Worm (Caenorhabditis elegans): ENCODE measurements around the gene bli-6.

ce11 chrIV:6417612-6418011 is 40.7 kb downstream of the bli-6 start:
- TF ChIP-seq ZK546.5 (tag; optimal IDR thresholded peaks at IDR 0.05) (no peak), nhr-77 (tag; optimal IDR thresholded peaks at IDR 0.05) (no peak), nhr-10 (tag; optimal IDR thresholded peaks at IDR 0.05) (no peak), sma-9 (GFP tag; optimal IDR thresholded peaks at IDR 0.05) (no peak), sma-9 (tag; optimal IDR thresholded peaks at IDR 0.05) (no peak), nhr-237 (tag; optimal IDR thresholded peaks at IDR 0.05) (no peak), lsy-2 (tag; optimal IDR thresholded peaks at IDR 0.05) (no peak), ama-1 (optimal IDR thresholded peaks at IDR 0.05) (no peak), mdl-1 (tag; optimal IDR thresholded peaks at IDR 0.05) (no peak), ztf-4 (tag; optimal IDR thresholded peaks at IDR 0.05) (no peak), egl-27 (tag; optimal IDR thresholded peaks at IDR 0.05) (no peak), ztf-11 (tag; optimal IDR thresholded peaks at IDR 0.05) (no peak), fos-1 (tag; optimal IDR thresholded peaks at IDR 0.05) (no peak)

Measured in whole organism, L2 larva.